Worm (Caenorhabditis elegans) whole organism, L1 larva: Measurements from ENCODE around the gene C16B8.4.
A peak's percentile ranks its signal among the peaks of the same experiment; 100 is the strongest.

ENCODE experiments used
- C16A3.4 ChIP-seq: fragments of 150-350 bp; optimal IDR thresholded peaks from 2 replicates; lab custom pipeline; 2014; ENCODE audit warnings: missing biosample characterization, missing genetic modification characterization
- blmp-1 ChIP-seq: fragments of 150-350 bp; optimal IDR thresholded peaks from 2 replicates; lab custom pipeline; 2014; ENCODE audit warnings: missing biosample characterization, missing genetic modification characterization
- dsc-1 ChIP-seq: sonication (generic microtip); optimal IDR thresholded peaks from 2 replicates; lab custom pipeline; 2016; ENCODE audit warnings: mild to moderate bottlenecking, missing genetic modification characterization, missing compliant biosample characterization
- efl-1 ChIP-seq, 4 experiments: fragments of 150-350 bp; optimal IDR thresholded peaks in 3 of 4; peaks in 1 of 4; 1 replicate in 1 of 4; 2 replicates in 3 of 4; lab custom pipeline; 2014; ENCODE audit warnings: missing biosample characterization in 2 of 4, missing genetic modification characterization in 2 of 4, missing genetic modification reagents in 2 of 4
- egl-27 ChIP-seq, 2 experiments: fragments of 150-350 bp in 1 of 2; sonication (generic microtip); optimal IDR thresholded peaks; 3 replicates each; lab custom pipeline; 2017 to 2018; ENCODE audit warnings: missing biosample characterization in 2 of 2, missing genetic modification characterization in 2 of 2, missing genetic modification reagents in 2 of 2
- elt-2 ChIP-seq: sonication (generic microtip); optimal IDR thresholded peaks from 2 replicates; lab custom pipeline; 2016; ENCODE audit warnings: missing genetic modification characterization, mild to moderate bottlenecking, inconsistent platforms, missing compliant biosample characterization, missing genetic modification reagents
- elt-3 ChIP-seq, 6 experiments: fragments of 150-350 bp in 1 of 6; sonication (generic microtip); optimal IDR thresholded peaks; 2 replicates each; lab custom pipeline; 2017 to 2018; ENCODE audit warnings: missing biosample characterization in 6 of 6, missing genetic modification characterization in 6 of 6, inconsistent platforms in 1 of 6
- fkh-4 ChIP-seq: sonication (generic microtip); optimal IDR thresholded peaks from 2 replicates; lab custom pipeline; 2016; ENCODE audit warnings: missing compliant biosample characterization, missing genetic modification characterization, borderline replicate concordance
- fos-1 ChIP-seq: fragments of 150-350 bp; optimal IDR thresholded peaks from 2 replicates; lab custom pipeline; 2014; ENCODE audit warnings: missing biosample characterization, missing genetic modification characterization
- hlh-4 ChIP-seq: sonication (generic microtip); optimal IDR thresholded peaks from 2 replicates; lab custom pipeline; 2016; ENCODE audit warnings: mild to moderate bottlenecking, missing genetic modification characterization, missing compliant biosample characterization
- irx-1 ChIP-seq: sonication (generic microtip); optimal IDR thresholded peaks from 2 replicates; lab custom pipeline; 2016; ENCODE audit warnings: missing genetic modification characterization, missing compliant biosample characterization
- isw-1 ChIP-seq: fragments of 200-800 bp; sonication (Bioruptor generic); IDR thresholded peaks from 2 replicates; pipeline ENCODE4 v1.3.6; 2022; ENCODE audit warnings: missing genetic modification characterization, missing compliant biosample characterization
- jun-1 ChIP-seq: fragments of 150-350 bp; optimal IDR thresholded peaks from 2 replicates; lab custom pipeline; 2014; ENCODE audit warnings: missing biosample characterization, missing genetic modification reagents, missing genetic modification characterization
- lin-13 ChIP-seq: fragments of 150-350 bp; optimal IDR thresholded peaks from 2 replicates; lab custom pipeline; 2014; ENCODE audit warnings: missing biosample characterization, missing genetic modification reagents, missing genetic modification characterization
- lin-14 ChIP-seq: fragments of 200-800 bp; sonication (Bioruptor generic); optimal IDR thresholded peaks from 2 replicates; lab custom pipeline; 2018; ENCODE audit warnings: mild to moderate bottlenecking, missing genetic modification characterization, moderate library complexity, missing compliant biosample characterization
- lin-15B ChIP-seq: fragments of 150-350 bp; sonication (generic microtip); optimal IDR thresholded peaks from 3 replicates; lab custom pipeline; 2014; ENCODE audit warnings: missing biosample characterization, missing genetic modification characterization
- lsy-2 ChIP-seq, 2 experiments: fragments of 150-350 bp; optimal IDR thresholded peaks; 2 replicates each; lab custom pipeline; 2014; ENCODE audit warnings: missing biosample characterization in 2 of 2, missing genetic modification characterization in 2 of 2
- nhr-237 ChIP-seq: fragments of 150-350 bp; optimal IDR thresholded peaks from 2 replicates; lab custom pipeline; 2014; ENCODE audit warnings: missing biosample characterization, missing genetic modification characterization
- nhr-28 ChIP-seq: fragments of 150-350 bp; optimal IDR thresholded peaks from 2 replicates; lab custom pipeline; 2014; ENCODE audit warnings: missing biosample characterization, missing genetic modification characterization
- nhr-71 ChIP-seq: sonication (generic microtip); optimal IDR thresholded peaks from 2 replicates; lab custom pipeline; 2016; ENCODE audit warnings: mild to moderate bottlenecking, missing genetic modification characterization, moderate library complexity, missing compliant biosample characterization
- nhr-77 ChIP-seq: fragments of 150-350 bp; optimal IDR thresholded peaks from 2 replicates; lab custom pipeline; 2014; ENCODE audit warnings: missing biosample characterization, missing genetic modification characterization
- nhr-85 ChIP-seq: sonication (generic microtip); peaks from one replicate; lab custom pipeline; 2016; ENCODE audit warnings: missing genetic modification characterization, inconsistent platforms, missing compliant biosample characterization
- nhr-90 ChIP-seq: sonication (generic microtip); optimal IDR thresholded peaks from 2 replicates; lab custom pipeline; 2016; ENCODE audit warnings: mild to moderate bottlenecking, missing genetic modification characterization, missing compliant biosample characterization; ENCODE audit not compliant: poor library complexity
- pax-3 ChIP-seq: fragments of 200-800 bp; sonication (Bioruptor generic); optimal IDR thresholded peaks from 2 replicates; lab custom pipeline; 2018; ENCODE audit warnings: mild to moderate bottlenecking, missing genetic modification characterization, moderate library complexity, missing compliant biosample characterization
- pqm-1 ChIP-seq: sonication (generic microtip); optimal IDR thresholded peaks from 3 replicates; lab custom pipeline; 2017; ENCODE audit warnings: missing biosample characterization, missing genetic modification characterization
- rnt-1 ChIP-seq: sonication (generic microtip); optimal IDR thresholded peaks from 2 replicates; lab custom pipeline; 2016; ENCODE audit warnings: mild to moderate bottlenecking, missing genetic modification characterization, moderate library complexity, missing compliant biosample characterization
- skn-1 ChIP-seq: fragments of 150-350 bp; optimal IDR thresholded peaks from 2 replicates; lab custom pipeline; 2014; ENCODE audit warnings: missing biosample characterization, missing genetic modification characterization
- snu-23 ChIP-seq: sonication (generic microtip); optimal IDR thresholded peaks from 2 replicates; lab custom pipeline; 2016; ENCODE audit warnings: missing genetic modification characterization, missing compliant biosample characterization
- sptf-1 ChIP-seq: fragments of 150-350 bp; optimal IDR thresholded peaks from 2 replicates; lab custom pipeline; 2014; ENCODE audit warnings: missing biosample characterization, missing genetic modification characterization
- tbx-2 ChIP-seq: sonication (generic microtip); optimal IDR thresholded peaks from 2 replicates; lab custom pipeline; 2016; ENCODE audit warnings: missing genetic modification characterization, missing compliant biosample characterization
- tlp-1 ChIP-seq: fragments of 150-350 bp; optimal IDR thresholded peaks from 2 replicates; lab custom pipeline; 2014; ENCODE audit warnings: missing biosample characterization, missing genetic modification characterization
- unc-130 ChIP-seq: fragments of 150-350 bp; optimal IDR thresholded peaks from 2 replicates; lab custom pipeline; 2017; ENCODE audit warnings: missing biosample characterization, missing genetic modification characterization, inconsistent platforms
- unc-30 ChIP-seq: sonication (generic microtip); optimal IDR thresholded peaks from 2 replicates; lab custom pipeline; 2017; ENCODE audit warnings: missing biosample characterization, missing genetic modification characterization
- unc-62 ChIP-seq: fragments of 150-350 bp; optimal IDR thresholded peaks from 2 replicates; lab custom pipeline; 2014; ENCODE audit warnings: missing biosample characterization, missing genetic modification reagents, missing genetic modification characterization
- unc-86 ChIP-seq: sonication (generic microtip); optimal IDR thresholded peaks from 2 replicates; lab custom pipeline; 2016; ENCODE audit warnings: missing genetic modification characterization, missing compliant biosample characterization
- vab-15 ChIP-seq: sonication (generic microtip); optimal IDR thresholded peaks from 2 replicates; lab custom pipeline; 2017; ENCODE audit warnings: missing genotype, mild to moderate bottlenecking, missing genetic modification characterization, missing compliant biosample characterization

C16B8.4 gene

DNA sequence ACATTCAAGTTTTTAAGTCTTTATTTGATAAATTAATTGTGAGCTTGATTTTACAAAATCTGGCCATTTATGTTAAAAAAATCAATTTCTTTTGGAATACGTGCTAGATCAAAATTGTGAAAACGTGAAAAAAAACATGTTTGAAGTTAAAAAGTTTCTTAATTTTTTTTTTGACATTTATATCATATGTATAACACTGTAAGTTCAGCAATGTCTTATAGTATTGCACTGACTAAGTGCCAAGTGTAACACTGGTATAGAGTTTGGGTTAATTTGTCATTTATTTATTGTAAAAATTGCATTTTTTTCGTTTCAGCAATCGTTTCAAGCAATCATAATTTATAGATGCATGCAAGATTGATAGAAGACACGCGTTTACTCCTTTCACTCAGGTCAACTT, 35.5 kb downstream of the C16B8.4 start:
- TF ChIP-seq nhr-237 (tag; lab: Kevin White, UChicago) (no peak), elt-2 (tag; lab: Kevin White, UChicago) (no peak), lin-13 (GFP tag; lab: Kevin White, UChicago) (no peak), unc-86 (tag; lab: Kevin White, UChicago) (no peak), vab-15 (tag; lab: Kevin White, UChicago) (no peak), nhr-90 (tag; lab: Kevin White, UChicago) (no peak)

DNA sequence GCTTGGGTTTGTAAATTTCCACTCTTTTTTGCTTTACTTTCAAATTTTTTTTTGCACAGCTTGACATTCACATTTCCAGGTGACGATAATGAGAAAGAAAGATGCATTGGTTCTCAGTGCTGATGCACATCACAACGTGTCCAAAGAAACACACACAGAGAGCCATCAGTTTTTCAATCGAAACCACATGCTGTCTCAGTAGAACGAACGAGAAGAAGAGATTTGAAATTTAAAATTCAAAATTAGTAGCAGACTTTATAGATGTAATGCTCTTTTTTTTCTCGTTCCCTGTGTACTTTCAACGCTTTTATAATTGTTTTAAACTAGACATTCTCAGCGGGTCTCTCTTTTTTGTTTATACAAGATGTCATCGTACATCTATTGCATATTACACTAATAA, 36.0 kb downstream of the C16B8.4 start:
- peak; percentile 80 for TF ChIP-seq fkh-4 (tag; lab: Kevin White, UChicago)
- no peak for TF ChIP-seq C16A3.4 (tag; lab: Kevin White, UChicago)
- TF ChIP-seq blmp-1 (tag; lab: Kevin White, UChicago) = no peak
- peak; percentile 96 for TF ChIP-seq dsc-1 (tag; lab: Kevin White, UChicago)
- no peak for TF ChIP-seq unc-62
- no peak for TF ChIP-seq lsy-2 (tag; optimal IDR thresholded peaks at IDR 0.05; lab: Kevin White, UChicago)
- TF ChIP-seq fos-1 (tag; lab: Kevin White, UChicago) = no peak

DNA sequence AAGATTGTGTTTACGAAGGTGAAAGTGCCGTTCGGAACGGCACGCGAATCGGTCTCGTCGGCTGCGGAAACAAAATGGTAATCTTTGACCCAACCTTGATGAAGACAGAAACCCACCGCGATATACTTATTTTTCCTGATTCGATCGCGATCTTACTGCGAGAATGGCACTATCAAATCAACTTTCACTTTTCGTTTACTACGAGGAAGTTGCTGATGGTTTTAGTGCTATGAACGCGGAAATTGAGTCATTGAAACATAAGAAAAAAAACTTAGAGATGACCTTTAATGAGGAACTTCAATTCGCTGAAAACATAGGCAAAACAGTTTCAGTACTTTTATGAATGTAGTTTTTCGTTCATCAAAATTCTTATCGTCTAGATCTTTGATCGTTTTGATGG, 40.7 kb downstream of the C16B8.4 start:
- TF ChIP-seq lin-14 = peak; percentile 55
- no peak for TF ChIP-seq pqm-1 (tag; lab: Kevin White, UChicago)
- TF ChIP-seq nhr-77 (tag; lab: Kevin White, UChicago) = no peak
- no peak for TF ChIP-seq irx-1 (tag; lab: Kevin White, UChicago)
- peak; percentile 43 for TF ChIP-seq blmp-1 (tag; lab: Kevin White, UChicago)
- TF ChIP-seq sptf-1 (tag; lab: Kevin White, UChicago) = no peak
- TF ChIP-seq tbx-2 (tag; lab: Kevin White, UChicago) = peak; percentile 39
- peak; percentile 19 to 77 (median 45) for TF ChIP-seq elt-3 (tag; optimal IDR thresholded peaks at IDR 0.05; lab: Kevin White, UChicago)
- TF ChIP-seq nhr-85 = peak; percentile 90

DNA sequence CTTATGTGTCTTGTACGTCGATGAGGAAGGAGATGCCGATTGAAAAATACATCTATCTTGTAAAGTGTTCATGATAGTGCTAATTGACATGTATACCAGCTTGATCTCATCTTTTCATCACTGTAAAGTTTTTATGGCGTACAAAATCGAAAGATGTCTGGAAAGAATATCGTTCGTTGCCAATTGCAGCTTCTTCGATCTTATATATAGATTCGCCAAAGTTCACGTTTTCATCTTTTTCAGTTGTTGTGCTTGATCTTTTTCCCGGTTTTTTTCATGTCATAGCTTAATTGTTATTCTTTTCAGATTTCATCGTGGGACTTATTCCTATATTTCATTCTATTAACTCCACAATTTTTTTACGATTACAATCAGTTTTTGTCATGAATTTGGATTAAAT, 42.1 kb downstream of the C16B8.4 start, which contains the start of gene adt-3:
Gene adt-3 (plus strand): TSS at position 301 of the 400 bp plus-strand sequence.
- TF ChIP-seq hlh-4 (tag; lab: Kevin White, UChicago) = no peak
- no peak for TF ChIP-seq unc-30
- no peak for TF ChIP-seq tlp-1 (tag; lab: Kevin White, UChicago)
- no peak for TF ChIP-seq pax-3 (tag; lab: Kevin White, UChicago)

DNA sequence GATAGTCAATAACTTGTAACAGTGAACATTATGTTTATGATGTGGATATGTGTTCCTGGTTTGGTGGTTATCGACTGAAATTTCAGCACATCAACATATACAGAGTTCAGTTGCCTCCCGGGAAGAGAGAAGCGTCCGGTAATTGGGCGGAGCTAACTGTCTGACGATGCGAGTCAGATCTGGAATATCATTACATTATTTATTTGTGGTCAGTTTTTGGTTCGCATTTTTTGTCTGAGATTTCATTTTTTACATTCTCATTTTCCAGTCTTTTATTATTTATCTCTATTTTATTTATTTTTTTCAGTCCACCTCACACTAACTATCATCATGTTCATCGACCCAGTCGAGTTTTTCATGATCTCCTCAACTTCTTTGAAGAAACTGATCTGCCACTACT, 47.7 kb downstream of the C16B8.4 start, which contains the start of gene T22B2.1:
Gene T22B2.1 (plus strand): TSS at position 301 of the 400 bp plus-strand sequence.
- TF ChIP-seq efl-1 (optimal IDR thresholded peaks at IDR 0.05; lab: Kevin White, UChicago) (no peak), efl-1 (GFP tag; optimal IDR thresholded peaks at IDR 0.05 in 1 of 2; lab: Kevin White, UChicago) (no peak), lin-15B (no peak), nhr-237 (tag; lab: Kevin White, UChicago) (no peak), rnt-1 (tag; lab: Kevin White, UChicago) (no peak), fos-1 (tag; lab: Kevin White, UChicago) (no peak), nhr-90 (tag; lab: Kevin White, UChicago) (no peak), snu-23 (GFP tag; lab: Kevin White, UChicago) (no peak), nhr-28 (no peak), irx-1 (tag; lab: Kevin White, UChicago) (no peak), hlh-4 (tag; lab: Kevin White, UChicago) (no peak), egl-27 (tag; optimal IDR thresholded peaks at IDR 0.05; lab: Kevin White, UChicago) (no peak), unc-62 (no peak)

DNA sequence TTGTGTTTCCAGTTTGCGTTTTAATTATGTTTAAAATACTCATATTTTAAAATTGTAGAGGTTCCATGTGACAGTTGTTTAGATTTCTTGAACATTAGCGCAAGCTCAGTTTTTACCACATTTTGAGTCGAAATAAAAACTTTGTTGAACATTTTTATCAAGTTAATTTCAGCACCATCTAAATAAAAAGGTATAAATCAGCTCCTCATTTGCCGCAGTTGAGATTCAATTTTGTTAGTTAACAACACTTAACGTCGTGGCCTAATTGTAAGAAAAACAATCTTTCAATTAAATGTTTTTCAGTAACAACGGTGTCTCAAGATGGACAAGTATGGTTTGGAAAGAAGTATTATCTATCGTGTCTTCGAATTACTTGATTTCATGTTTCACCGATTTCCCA, 52.7 kb downstream of the C16B8.4 start:
- TF ChIP-seq nhr-71 (no peak), isw-1 (GFP tag; lab: Robert Waterston, UW) (no peak), unc-130 (tag; lab: Kevin White, UChicago) (no peak), elt-2 (tag; lab: Kevin White, UChicago) (no peak), jun-1 (tag; lab: Kevin White, UChicago) (no peak), skn-1 (tag; lab: Kevin White, UChicago) (no peak), lin-14 (no peak)
